Fruit fly (Drosophila melanogaster) whole organism: ENCODE data around the gene Trf.

Experiments
- CG8478 ChIP-seq: fragments of >200 bp; optimal IDR thresholded peaks from 2 replicates; lab custom pipeline; 2018; ENCODE audit warnings: inconsistent platforms
- Dll ChIP-seq: fragments of >200 bp; optimal IDR thresholded peaks from 2 replicates; lab custom pipeline; 2017
- pan ChIP-seq: fragments of >200 bp; optimal IDR thresholded peaks from 2 replicates; lab custom pipeline; 2017
- psq ChIP-seq: fragments of >200 bp; optimal IDR thresholded peaks from 2 replicates; lab custom pipeline; 2017
- usp ChIP-seq: fragments of >200 bp; optimal IDR thresholded peaks from 2 replicates; lab custom pipeline; 2017; ENCODE audit warnings: missing biosample characterization, missing genetic modification characterization, mixed read lengths

- TF ChIP-seq usp (GFP tag; lab: Kevin White, UChicago) (no peak), psq (no peak), pan (lab: Kevin White, UChicago) (no peak), CG8478 (no peak), Dll (lab: Kevin White, UChicago) (no peak)
Measured at dm6 chr2L:8086736-8087467, 14.2 kb downstream of the Trf start.
